Fruit fly (Drosophila melanogaster): ENCODE data around the gene CapaR.

CapaR gene

dm6 chr3L:21523059-21523836 is 38.7 kb downstream of the CapaR start, which contains the start of gene CG7611 (continued):
- TF ChIP-seq CG16813 (GFP tag; IDR thresholded peaks at IDR 0.05; ENCODE audit: partially characterized antibody) (no peak), CG3281 (GFP tag; optimal IDR thresholded peaks at IDR 0.05) (no peak), Kr (GFP tag; optimal IDR thresholded peaks at IDR 0.05) (peak; percentile 96), ind (GFP tag; optimal IDR thresholded peaks at IDR 0.05) (no peak), wek (GFP tag; optimal IDR thresholded peaks at IDR 0.05) (peak; percentile 22), Bgb (GFP tag; IDR thresholded peaks at IDR 0.05; ENCODE audit: partially characterized antibody) (0 out of 2 replicates have a peak, but pooled peaks have one; percentile 27), CG9727 (GFP tag; optimal IDR thresholded peaks at IDR 0.05) (no peak), cad (GFP tag; optimal IDR thresholded peaks at IDR 0.05) (no peak), CG10543 (GFP tag; optimal IDR thresholded peaks at IDR 0.05) (no peak), jumu (GFP tag; optimal IDR thresholded peaks at IDR 0.05) (no peak), Fer1 (GFP tag; optimal IDR thresholded peaks at IDR 0.05) (no peak), CG17359 (tag; optimal IDR thresholded peaks at IDR 0.05) (no peak), CG15601 (tag; optimal IDR thresholded peaks at IDR 0.05) (peak; percentile 1), Opbp (GFP tag; IDR thresholded peaks at IDR 0.05; ENCODE audit: partially characterized antibody) (no peak), NK7.1 (GFP tag; optimal IDR thresholded peaks at IDR 0.05) (no peak), p53 (GFP tag; optimal IDR thresholded peaks at IDR 0.05) (no peak), CG10654 (GFP tag; optimal IDR thresholded peaks at IDR 0.05) (no peak), az2 (GFP tag; optimal IDR thresholded peaks at IDR 0.05) (no peak), CG4730 (GFP tag; IDR thresholded peaks at IDR 0.05) (no peak), CG3847 (GFP tag; IDR thresholded peaks at IDR 0.05) (no peak), br (optimal IDR thresholded peaks at IDR 0.05) (no peak), NC2β (GFP tag; optimal IDR thresholded peaks at IDR 0.05) (no peak), tup (GFP tag; optimal IDR thresholded peaks at IDR 0.05) (no peak), mld (GFP tag; IDR thresholded peaks at IDR 0.05; ENCODE audit: partially characterized antibody) (no peak), CG10462 (GFP tag; optimal IDR thresholded peaks at IDR 0.05) (no peak), trh (GFP tag; optimal IDR thresholded peaks at IDR 0.05) (no peak), H15 (GFP tag; IDR thresholded peaks at IDR 0.05) (no peak), Stat92E (GFP tag; optimal IDR thresholded peaks at IDR 0.05) (peak in 1 of 3 experiments; percentile 13), Hand (GFP tag; optimal IDR thresholded peaks at IDR 0.05) (no peak), twi (tag; optimal IDR thresholded peaks at IDR 0.05) (no peak), D (optimal IDR thresholded peaks at IDR 0.05) (peak; percentile 68), D (GFP tag; optimal IDR thresholded peaks at IDR 0.05) (peak; percentile 8), CG14710 (tag; optimal IDR thresholded peaks at IDR 0.05) (peak; percentile 35), CG17829 (tag; optimal IDR thresholded peaks at IDR 0.05) (peak; percentile 31), CG10366 (GFP tag; IDR thresholded peaks at IDR 0.05) (no peak), exex (tag; optimal IDR thresholded peaks at IDR 0.05) (no peak), CG12155 (GFP tag; optimal IDR thresholded peaks at IDR 0.05) (no peak), Camta (GFP tag; optimal IDR thresholded peaks at IDR 0.05) (no peak), onecut (GFP tag; IDR thresholded peaks at IDR 0.05) (no peak), CG10959 (GFP tag; IDR thresholded peaks at IDR 0.05) (no peak), Tbp (GFP tag; optimal IDR thresholded peaks at IDR 0.05) (no peak), CG34422 (GFP tag; IDR thresholded peaks at IDR 0.05) (no peak; the same call in 2 of the 3 replicates), scrt (GFP tag; optimal IDR thresholded peaks at IDR 0.05) (no peak), CG13287 (GFP tag; IDR thresholded peaks at IDR 0.05; ENCODE audit: partially characterized antibody) (peak; percentile 27; the same call in 1 of the 2 replicates), grn (GFP tag; optimal IDR thresholded peaks at IDR 0.05) (no peak), Hsf (GFP tag; optimal IDR thresholded peaks at IDR 0.05) (no peak), CG4424 (GFP tag; optimal IDR thresholded peaks at IDR 0.05) (no peak), bab2 (GFP tag; optimal IDR thresholded peaks at IDR 0.05) (no peak), lilli (GFP tag; optimal IDR thresholded peaks at IDR 0.05) (no peak), inv (GFP tag; IDR thresholded peaks at IDR 0.05; ENCODE audit: partially characterized antibody) (no peak)

All from whole organism, embryonic.